Fruit fly (Drosophila melanogaster): ENCODE results near the gene smash.

The smash gene

dm6 chr3R:4658991-4659933, at the start of gene smash:
Gene smash (plus strand): TSS chr3R:4659579.
- no peak for TF ChIP-seq Eip93F (GFP tag; optimal IDR thresholded peaks at IDR 0.05)
- peak; percentile 15 for TF ChIP-seq topi (GFP tag; optimal IDR thresholded peaks at IDR 0.05)
- TF ChIP-seq Eip75B (GFP tag; optimal IDR thresholded peaks at IDR 0.05), result peak; percentile 63
- no peak for TF ChIP-seq Hr4 (GFP tag; optimal IDR thresholded peaks at IDR 0.05)
- no peak for TF ChIP-seq Gug (GFP tag; IDR thresholded peaks at IDR 0.05)
- no peak for TF ChIP-seq pdm3 (GFP tag; optimal IDR thresholded peaks at IDR 0.05)
- TF ChIP-seq Ets21C (GFP tag; optimal IDR thresholded peaks at IDR 0.05), result no peak
- peak; percentile 70; the same call in 2 of the 3 replicates for TF ChIP-seq CG6163 (GFP tag; IDR thresholded peaks at IDR 0.05)
- peak; percentile 36 for TF ChIP-seq lz (GFP tag; optimal IDR thresholded peaks at IDR 0.05)
- peak; percentile 3 for TF ChIP-seq achi (GFP tag; optimal IDR thresholded peaks at IDR 0.05)
- TF ChIP-seq Sox14 (GFP tag; optimal IDR thresholded peaks at IDR 0.05), result peak; percentile 40
- peak; percentile 46 for TF ChIP-seq dsx (GFP tag; optimal IDR thresholded peaks at IDR 0.05; ENCODE audit: poor library complexity, severe bottlenecking)
- TF ChIP-seq acj6 (GFP tag; optimal IDR thresholded peaks at IDR 0.05), result no peak
- peak; percentile 27 for TF ChIP-seq CG6792 (GFP tag; optimal IDR thresholded peaks at IDR 0.05)
- no peak for TF ChIP-seq OdsH (GFP tag; optimal IDR thresholded peaks at IDR 0.05)
- TF ChIP-seq CG9139 (GFP tag; optimal IDR thresholded peaks at IDR 0.05), result no peak
- TF ChIP-seq Sox102F (GFP tag; optimal IDR thresholded peaks at IDR 0.05), result no peak
- peak; percentile 34 for TF ChIP-seq CG3032 (tag; optimal IDR thresholded peaks at IDR 0.05)
- no peak for TF ChIP-seq Smox (GFP tag; optimal IDR thresholded peaks at IDR 0.05)
- peak; percentile 71 for TF ChIP-seq Lpt (GFP tag; optimal IDR thresholded peaks at IDR 0.05)
- no peak for TF ChIP-seq fkh (GFP tag; optimal IDR thresholded peaks at IDR 0.05)
- TF ChIP-seq CG8119 (GFP tag; IDR thresholded peaks at IDR 0.05), result peak; percentile 45; the same call in 2 of the 3 replicates
- TF ChIP-seq fd85E (GFP tag; optimal IDR thresholded peaks at IDR 0.05), result no peak
- TF ChIP-seq CG16779 (tag; optimal IDR thresholded peaks at IDR 0.05), result peak; percentile 71
- peak; percentile 31 for TF ChIP-seq cyc (GFP tag; optimal IDR thresholded peaks at IDR 0.05)
- TF ChIP-seq ss (GFP tag; optimal IDR thresholded peaks at IDR 0.05), result peak; percentile 53 to 69
- no peak for TF ChIP-seq CG11762 (GFP tag; optimal IDR thresholded peaks at IDR 0.05; ENCODE audit: insufficient read depth)
- peak; percentile 86 for TF ChIP-seq Eip78C (GFP tag)
- TF ChIP-seq spab (GFP tag; optimal IDR thresholded peaks at IDR 0.05), result no peak
- no peak for TF ChIP-seq CG32006 (GFP tag; optimal IDR thresholded peaks at IDR 0.05)
- peak; percentile 83 for TF ChIP-seq CG1621 (tag; optimal IDR thresholded peaks at IDR 0.05)
- TF ChIP-seq CG15336 (GFP tag; IDR thresholded peaks at IDR 0.05), result peak; percentile 57
- TF ChIP-seq Ets96B (tag; optimal IDR thresholded peaks at IDR 0.05), result peak; percentile 38
- TF ChIP-seq Blimp-1 (GFP tag; optimal IDR thresholded peaks at IDR 0.05), result no peak
- peak; percentile 62 for TF ChIP-seq CG6808 (GFP tag; optimal IDR thresholded peaks at IDR 0.05)
- no peak for TF ChIP-seq CG10669 (GFP tag; optimal IDR thresholded peaks at IDR 0.05)
- TF ChIP-seq Met (GFP tag; optimal IDR thresholded peaks at IDR 0.05), result peak; percentile 51
- TF ChIP-seq Hr38 (GFP tag; optimal IDR thresholded peaks at IDR 0.05), result no peak
- peak; percentile 61 for TF ChIP-seq net (GFP tag; optimal IDR thresholded peaks at IDR 0.05)
- no peak for TF ChIP-seq CG34406 (GFP tag; optimal IDR thresholded peaks at IDR 0.05)
- TF ChIP-seq dac (GFP tag; optimal IDR thresholded peaks at IDR 0.05), result no peak
- TF ChIP-seq CG31627 (GFP tag; optimal IDR thresholded peaks at IDR 0.05), result no peak
- TF ChIP-seq salr (GFP tag; optimal IDR thresholded peaks at IDR 0.05), result peak in 1 of 2 experiments; percentile 9
- peak; percentile 67; the same call in 1 of the 3 replicates for TF ChIP-seq eg (GFP tag; IDR thresholded peaks at IDR 0.05)
- TF ChIP-seq esn (GFP tag; optimal IDR thresholded peaks at IDR 0.05), result peak; percentile 48
- TF ChIP-seq CG3919 (GFP tag; optimal IDR thresholded peaks at IDR 0.05), result no peak
- TF ChIP-seq CG11294 (GFP tag; IDR thresholded peaks at IDR 0.05), result no peak; the same call in 1 of the 2 replicates
- no peak for TF ChIP-seq CG8319 (GFP tag; optimal IDR thresholded peaks at IDR 0.05)
- no peak for TF ChIP-seq svp (GFP tag)
- TF ChIP-seq CG4318 (GFP tag; optimal IDR thresholded peaks at IDR 0.05), result no peak
